Worm (Caenorhabditis elegans) whole organism, L3 larva: ENCODE measurements around the gene mam-1.

Experiments used
- R02D3.7 ChIP-seq: fragments of 150-350 bp; optimal IDR thresholded peaks from 2 replicates; lab custom pipeline; 2014; ENCODE audit warnings: missing biosample characterization, missing genetic modification characterization
- ZK546.5 ChIP-seq: sonication (generic microtip); optimal IDR thresholded peaks from 2 replicates; lab custom pipeline; 2017; ENCODE audit warnings: missing biosample characterization, missing genetic modification characterization
- aly-2 ChIP-seq: fragments of 150-350 bp; optimal IDR thresholded peaks from 2 replicates; lab custom pipeline; 2014; ENCODE audit warnings: missing biosample characterization, missing genetic modification characterization
- ama-1 ChIP-seq: fragments of 150-350 bp; optimal IDR thresholded peaks from 2 replicates; lab custom pipeline; 2018
- ceh-16 ChIP-seq: sonication (generic microtip); optimal IDR thresholded peaks from 2 replicates; lab custom pipeline; 2017; ENCODE audit warnings: missing biosample characterization, missing genetic modification characterization
- ceh-28 ChIP-seq: fragments of 150-350 bp; optimal IDR thresholded peaks from 2 replicates; lab custom pipeline; 2014; ENCODE audit warnings: missing biosample characterization, missing genetic modification reagents, missing genetic modification characterization
- ceh-82 ChIP-seq: fragments of 150-350 bp; optimal IDR thresholded peaks from 2 replicates; lab custom pipeline; 2014; ENCODE audit warnings: missing biosample characterization, missing genetic modification characterization
- ceh-9 ChIP-seq: sonication (generic microtip); optimal IDR thresholded peaks from 2 replicates; lab custom pipeline; 2018; ENCODE audit warnings: missing biosample characterization, missing genetic modification characterization
- daf-12 ChIP-seq: fragments of 150-350 bp; optimal IDR thresholded peaks from 2 replicates; lab custom pipeline; 2014; ENCODE audit warnings: missing biosample characterization, missing genetic modification reagents, missing genetic modification characterization
- egl-27 ChIP-seq: sonication (generic microtip); optimal IDR thresholded peaks from 4 replicates; lab custom pipeline; 2017; ENCODE audit warnings: missing biosample characterization, missing genetic modification reagents, missing genetic modification characterization
- egl-5 ChIP-seq: fragments of 150-350 bp; optimal IDR thresholded peaks from 2 replicates; lab custom pipeline; 2017; ENCODE audit warnings: missing biosample characterization, missing genetic modification reagents, missing genetic modification characterization, inconsistent platforms
- elt-1 ChIP-seq: fragments of 150-350 bp; optimal IDR thresholded peaks from 2 replicates; lab custom pipeline; 2014; ENCODE audit warnings: missing biosample characterization, missing genetic modification characterization
- elt-2 ChIP-seq: sonication (generic microtip); optimal IDR thresholded peaks from 2 replicates; lab custom pipeline; 2016; ENCODE audit warnings: missing genetic modification reagents, mild to moderate bottlenecking, missing genetic modification characterization, missing compliant biosample characterization
- elt-3 ChIP-seq, 3 experiments: fragments of 150-350 bp in 1 of 3; sonication (generic microtip) in 2 of 3; optimal IDR thresholded peaks; 2 replicates in 2 of 3; 4 replicates in 1 of 3; lab custom pipeline; 2014 to 2017; ENCODE audit warnings: missing biosample characterization in 3 of 3, missing genetic modification characterization in 3 of 3
- eor-1 ChIP-seq, 2 experiments: fragments of 150-350 bp; optimal IDR thresholded peaks; 2 replicates each; lab custom pipeline; 2014 to 2018; ENCODE audit warnings: missing biosample characterization in 2 of 2, missing genetic modification characterization in 2 of 2
- fkh-10 ChIP-seq: sonication (generic microtip); optimal IDR thresholded peaks from 2 replicates; lab custom pipeline; 2017; ENCODE audit warnings: missing biosample characterization, missing genetic modification reagents, missing genetic modification characterization
- fkh-2 ChIP-seq: fragments of 150-350 bp; optimal IDR thresholded peaks from 2 replicates; lab custom pipeline; 2014; ENCODE audit warnings: missing biosample characterization, missing genetic modification reagents, missing genetic modification characterization
- fos-1 ChIP-seq: fragments of 150-350 bp; optimal IDR thresholded peaks from 2 replicates; lab custom pipeline; 2014; ENCODE audit warnings: missing biosample characterization, missing genetic modification characterization
- hmg-11 ChIP-seq: sonication (generic microtip); optimal IDR thresholded peaks from 2 replicates; lab custom pipeline; 2016; ENCODE audit warnings: missing genetic modification characterization, missing compliant biosample characterization
- jun-1 ChIP-seq: fragments of 150-350 bp; optimal IDR thresholded peaks from 2 replicates; lab custom pipeline; 2014; ENCODE audit warnings: missing biosample characterization, missing genetic modification reagents, missing genetic modification characterization
- lin-15B ChIP-seq: fragments of 150-350 bp; optimal IDR thresholded peaks from 2 replicates; lab custom pipeline; 2014; ENCODE audit warnings: missing biosample characterization, missing genetic modification characterization
- lin-39 ChIP-seq: fragments of 150-350 bp; optimal IDR thresholded peaks from 2 replicates; lab custom pipeline; 2018; ENCODE audit warnings: missing biosample characterization, missing genetic modification reagents, missing genetic modification characterization
- lsy-12 ChIP-seq: sonication (generic microtip); optimal IDR thresholded peaks from 2 replicates; lab custom pipeline; 2016; ENCODE audit warnings: mild to moderate bottlenecking, missing genetic modification characterization, missing compliant biosample characterization
- mdl-1 ChIP-seq: fragments of 150-350 bp; optimal IDR thresholded peaks from 2 replicates; lab custom pipeline; 2014; ENCODE audit warnings: missing biosample characterization, missing genetic modification characterization
- mml-1 ChIP-seq: fragments of 150-350 bp; sonication (generic microtip); optimal IDR thresholded peaks from 3 replicates; lab custom pipeline; 2014; ENCODE audit warnings: missing biosample characterization, missing genetic modification characterization
- nfya-1 ChIP-seq: sonication (generic microtip); optimal IDR thresholded peaks from 2 replicates; lab custom pipeline; 2017; ENCODE audit warnings: missing genetic modification characterization, mild to moderate bottlenecking, missing compliant biosample characterization, antibody characterized with exemption, moderate library complexity; ENCODE audit not compliant: insufficient read depth
- nhr-11 ChIP-seq: fragments of 150-350 bp; optimal IDR thresholded peaks from 2 replicates; lab custom pipeline; 2014; ENCODE audit warnings: missing biosample characterization, missing genetic modification characterization
- nhr-12 ChIP-seq: fragments of 150-350 bp; optimal IDR thresholded peaks from 2 replicates; lab custom pipeline; 2014; ENCODE audit warnings: missing biosample characterization, missing genetic modification characterization
- nhr-23 ChIP-seq: fragments of 150-350 bp; optimal IDR thresholded peaks from 2 replicates; lab custom pipeline; 2014; ENCODE audit warnings: missing biosample characterization, missing genetic modification reagents, missing genetic modification characterization
- nhr-237 ChIP-seq: fragments of 150-350 bp; optimal IDR thresholded peaks from 2 replicates; lab custom pipeline; 2014; ENCODE audit warnings: missing biosample characterization, missing genetic modification characterization
- nhr-25 ChIP-seq: sonication (generic microtip); optimal IDR thresholded peaks from 2 replicates; lab custom pipeline; 2017; ENCODE audit warnings: missing biosample characterization, missing genetic modification characterization
- nhr-28 ChIP-seq: fragments of 150-350 bp; optimal IDR thresholded peaks from 2 replicates; lab custom pipeline; 2014; ENCODE audit warnings: missing biosample characterization, missing genetic modification characterization
- nhr-43 ChIP-seq: sonication (generic microtip); optimal IDR thresholded peaks from 2 replicates; lab custom pipeline; 2016; ENCODE audit warnings: mild to moderate bottlenecking, missing genetic modification characterization, missing compliant biosample characterization; ENCODE audit not compliant: poor library complexity, severe bottlenecking
- nhr-67 ChIP-seq: fragments of 150-350 bp; optimal IDR thresholded peaks from 2 replicates; lab custom pipeline; 2014; ENCODE audit warnings: missing biosample characterization, missing genetic modification characterization
- nhr-76 ChIP-seq: fragments of 150-350 bp; sonication (generic microtip); optimal IDR thresholded peaks from 5 replicates; lab custom pipeline; 2014; ENCODE audit warnings: missing biosample characterization, missing genetic modification characterization
- nhr-77 ChIP-seq: fragments of 150-350 bp; optimal IDR thresholded peaks from 2 replicates; lab custom pipeline; 2014; ENCODE audit warnings: missing biosample characterization, missing genetic modification characterization
- pha-4 ChIP-seq: fragments of 150-350 bp; optimal IDR thresholded peaks from 2 replicates; lab custom pipeline; 2014; ENCODE audit warnings: missing biosample characterization, missing genetic modification reagents, missing genetic modification characterization
- pqm-1 ChIP-seq: fragments of 150-350 bp; optimal IDR thresholded peaks from 2 replicates; lab custom pipeline; 2017; ENCODE audit warnings: missing biosample characterization, missing genetic modification characterization, inconsistent platforms
- sea-2 ChIP-seq: fragments of 150-350 bp; sonication (generic microtip); optimal IDR thresholded peaks from 4 replicates; lab custom pipeline; 2014; ENCODE audit warnings: missing biosample characterization, missing genetic modification reagents, missing genetic modification characterization
- skn-1 ChIP-seq: fragments of 150-350 bp; optimal IDR thresholded peaks from 2 replicates; lab custom pipeline; 2014; ENCODE audit warnings: missing biosample characterization, missing genetic modification characterization
- snpc-4 ChIP-seq: fragments of 150-350 bp; optimal IDR thresholded peaks from 2 replicates; lab custom pipeline; 2014; ENCODE audit warnings: missing biosample characterization, missing genetic modification characterization
- tbx-2 ChIP-seq: sonication (generic microtip); optimal IDR thresholded peaks from 2 replicates; lab custom pipeline; 2016; ENCODE audit warnings: mild to moderate bottlenecking, missing genetic modification characterization, missing compliant biosample characterization
- unc-39 ChIP-seq: sonication (generic microtip); optimal IDR thresholded peaks from 4 replicates; lab custom pipeline; 2017; ENCODE audit warnings: missing biosample characterization, missing genetic modification characterization
- unc-62 ChIP-seq: fragments of 150-350 bp; sonication (generic microtip); optimal IDR thresholded peaks from 4 replicates; lab custom pipeline; 2014; ENCODE audit warnings: missing biosample characterization, missing genetic modification reagents, missing genetic modification characterization
- zag-1 ChIP-seq: fragments of 150-350 bp; optimal IDR thresholded peaks from 2 replicates; lab custom pipeline; 2014; ENCODE audit warnings: missing biosample characterization, missing genetic modification characterization
- ztf-11 ChIP-seq: fragments of 150-350 bp; optimal IDR thresholded peaks from 2 replicates; lab custom pipeline; 2014; ENCODE audit warnings: missing biosample characterization, missing genetic modification characterization
- ztf-4 ChIP-seq: fragments of 150-350 bp; optimal IDR thresholded peaks from 2 replicates; lab custom pipeline; 2014; ENCODE audit warnings: missing biosample characterization, missing genetic modification characterization

The mam-1 gene

ce11 chrX:876935-877334, 11.3 kb downstream of the mam-1 start, which contains the start of gene ZC13.1:
Gene ZC13.1 (plus strand): TSS chrX:877239.
- TF ChIP-seq lin-39 (tag; lab: Kevin White, UChicago) = peak; percentile 87
- no peak for TF ChIP-seq nhr-76 (tag; lab: Kevin White, UChicago)
- TF ChIP-seq R02D3.7 (tag; lab: Kevin White, UChicago) = no peak
- TF ChIP-seq pqm-1 (tag; lab: Kevin White, UChicago) = peak; percentile 34
- no peak for TF ChIP-seq nhr-11 (tag; lab: Kevin White, UChicago)
- peak; percentile 51 for TF ChIP-seq elt-2 (tag; lab: Kevin White, UChicago)
- TF ChIP-seq fkh-10 = no peak
- TF ChIP-seq ama-1 = no peak
- no peak for TF ChIP-seq ZK546.5 (tag; lab: Kevin White, UChicago)
- TF ChIP-seq unc-39 (tag; lab: Kevin White, UChicago) = no peak
- TF ChIP-seq skn-1 (tag; lab: Kevin White, UChicago) = peak; percentile 65
- no peak for TF ChIP-seq sea-2
- no peak for TF ChIP-seq ztf-4 (tag; lab: Kevin White, UChicago)
- TF ChIP-seq egl-27 (tag; lab: Kevin White, UChicago) = no peak
- no peak for TF ChIP-seq eor-1 (tag; optimal IDR thresholded peaks at IDR 0.05; lab: Kevin White, UChicago)
- no peak for TF ChIP-seq tbx-2 (tag; lab: Kevin White, UChicago)
- no peak for TF ChIP-seq elt-3 (tag; optimal IDR thresholded peaks at IDR 0.05; lab: Kevin White, UChicago)
- no peak for TF ChIP-seq fkh-2
- no peak for TF ChIP-seq fos-1
- no peak for TF ChIP-seq ceh-16
- TF ChIP-seq nhr-28 = no peak
- TF ChIP-seq nhr-25 (tag; lab: Kevin White, UChicago) = peak; percentile 93
- peak; percentile 34 for TF ChIP-seq jun-1 (tag; lab: Kevin White, UChicago)
- TF ChIP-seq nhr-23 (tag; lab: Kevin White, UChicago) = peak; percentile 76
- TF ChIP-seq ceh-82 (tag; lab: Kevin White, UChicago) = no peak
- TF ChIP-seq mdl-1 = no peak
- no peak for TF ChIP-seq ztf-11 (tag; lab: Kevin White, UChicago)
- no peak for TF ChIP-seq unc-62 (GFP tag; lab: Kevin White, UChicago)
- TF ChIP-seq nhr-237 (tag; lab: Kevin White, UChicago) = no peak
- TF ChIP-seq lin-15B = peak; percentile 85
- TF ChIP-seq ceh-9 (tag; lab: Kevin White, UChicago) = no peak
- TF ChIP-seq snpc-4 = peak; percentile 45
- TF ChIP-seq zag-1 (tag; lab: Kevin White, UChicago) = no peak
- no peak for TF ChIP-seq mml-1 (tag; lab: Kevin White, UChicago)
- no peak for TF ChIP-seq lsy-12 (tag; lab: Kevin White, UChicago)
- no peak for TF ChIP-seq aly-2 (tag; lab: Kevin White, UChicago)
- TF ChIP-seq egl-5 (tag; lab: Kevin White, UChicago) = peak; percentile 63
- no peak for TF ChIP-seq nhr-12 (tag; lab: Kevin White, UChicago)
- TF ChIP-seq nhr-67 = no peak
- peak; percentile 91 for TF ChIP-seq pha-4 (tag; lab: Kevin White, UChicago)
- TF ChIP-seq nhr-77 (tag; lab: Kevin White, UChicago) = no peak
- peak; percentile 73 for TF ChIP-seq nfya-1 (tag; lab: Kevin White, UChicago)
- TF ChIP-seq nhr-43 (tag; lab: Kevin White, UChicago) = no peak
- TF ChIP-seq ceh-28 (tag; lab: Kevin White, UChicago) = no peak
- peak; percentile 70 for TF ChIP-seq hmg-11 (tag; lab: Kevin White, UChicago)
- peak; percentile 44 for TF ChIP-seq elt-1
- TF ChIP-seq daf-12 (tag; lab: Kevin White, UChicago) = no peak
